Worm (Caenorhabditis elegans) whole organism, L4 larva: ENCODE data around the gene sdz-18.

Experiments used
- dve-1 ChIP-seq: sonication (generic microtip); optimal IDR thresholded peaks from 2 replicates; lab custom pipeline; 2017; ENCODE audit warnings: antibody characterized with exemption, mild to moderate bottlenecking, missing genetic modification characterization, missing compliant biosample characterization; ENCODE audit not compliant: insufficient read depth
- hif-1 ChIP-seq, 2 experiments: sonication (generic microtip); optimal IDR thresholded peaks; 2 replicates each; lab custom pipeline; 2016 to 2017; ENCODE audit warnings: missing compliant biosample characterization in 2 of 2, missing genetic modification characterization in 2 of 2, missing genetic modification reagents in 2 of 2, missing genotype in 2 of 2, mild to moderate bottlenecking in 1 of 2
- snpc-4 ChIP-seq: fragments of 150-350 bp; optimal IDR thresholded peaks from 2 replicates; lab custom pipeline; 2014; ENCODE audit warnings: missing biosample characterization, missing genetic modification characterization

- TF ChIP-seq dve-1 (tag; lab: Kevin White, UChicago): no peak
- TF ChIP-seq hif-1 (tag; optimal IDR thresholded peaks at IDR 0.05; lab: Kevin White, UChicago): no peak
- no peak for TF ChIP-seq snpc-4
Measured at ce11 chrII:1706385-1706784, at the start of gene sdz-18.
